Fruit fly (Drosophila melanogaster) whole organism, embryonic: Measurements from ENCODE around the gene CG15209.

Experiments
- Bteb2 ChIP-seq: fragments of 200-800 bp; sonication (Bioruptor generic); optimal IDR thresholded peaks from 2 replicates; lab custom pipeline; 2016; ENCODE audit warnings: missing biosample characterization, missing genetic modification characterization
- CG10321 ChIP-seq: fragments of 200-800 bp; sonication (Bioruptor generic); IDR thresholded peaks from 2 replicates; pipeline ENCODE4 v1.3.6; 2022; ENCODE audit warnings: missing biosample characterization, missing genetic modification characterization
- CG12219 ChIP-seq: fragments of 200-800 bp; sonication (Bioruptor generic); optimal IDR thresholded peaks from 3 replicates; lab custom pipeline; 2018; ENCODE audit warnings: missing biosample characterization, mild to moderate bottlenecking, missing genetic modification characterization
- CG12299 ChIP-seq: fragments of 200-800 bp; sonication (Bioruptor generic); optimal IDR thresholded peaks from 2 replicates; lab custom pipeline; 2018; ENCODE audit warnings: missing biosample characterization, mild to moderate bottlenecking, missing genetic modification characterization
- CG14860 ChIP-seq: fragments of 200-800 bp; sonication (Bioruptor generic); IDR thresholded peaks from 3 replicates; pipeline ENCODE4 v1.3.6; 2022; ENCODE audit warnings: missing biosample characterization, missing genetic modification characterization; ENCODE audit not compliant: partially characterized antibody
- CG17328 ChIP-seq: fragments of 200-800 bp; sonication (Bioruptor generic); IDR thresholded peaks from 2 replicates; pipeline ENCODE4 v1.3.6; 2022; ENCODE audit warnings: missing biosample characterization, missing genetic modification characterization
- CG17829 ChIP-seq: fragments of 200-800 bp; optimal IDR thresholded peaks from 2 replicates; lab custom pipeline; 2019; ENCODE audit warnings: missing biosample characterization, mild to moderate bottlenecking, missing genetic modification characterization, moderate library complexity
- CG1832 ChIP-seq: fragments of 200-800 bp; sonication (Bioruptor generic); optimal IDR thresholded peaks from 2 replicates; lab custom pipeline; 2017; ENCODE audit warnings: missing biosample characterization, mild to moderate bottlenecking, missing genetic modification characterization, inconsistent platforms
- CG2129 ChIP-seq: fragments of 200-800 bp; sonication (Bioruptor generic); IDR thresholded peaks from 2 replicates; pipeline ENCODE4 v1.3.6; 2022; ENCODE audit warnings: missing biosample characterization, missing genetic modification characterization; ENCODE audit not compliant: partially characterized antibody
- CG2678 ChIP-seq: fragments of 200-800 bp; sonication (Bioruptor generic); optimal IDR thresholded peaks from 3 replicates; lab custom pipeline; 2019; ENCODE audit warnings: missing biosample characterization, mild to moderate bottlenecking, missing genetic modification characterization, moderate library complexity
- CG2712 ChIP-seq: fragments of 200-800 bp; optimal IDR thresholded peaks from 3 replicates; lab custom pipeline; 2019; ENCODE audit warnings: missing biosample characterization, mild to moderate bottlenecking, missing genetic modification characterization, moderate library complexity
- CG3847 ChIP-seq: fragments of 200-800 bp; sonication (Bioruptor generic); IDR thresholded peaks from 2 replicates; pipeline ENCODE4 v1.3.6; 2022; ENCODE audit warnings: missing biosample characterization, missing genetic modification characterization
- CG8765 ChIP-seq: fragments of 200-800 bp; sonication (Bioruptor generic); IDR thresholded peaks from 2 replicates; pipeline ENCODE4 v1.3.6; 2022; ENCODE audit warnings: missing biosample characterization, missing genetic modification characterization
- CG8944 ChIP-seq: fragments of 200-800 bp; sonication (Bioruptor generic); optimal IDR thresholded peaks from 3 replicates; lab custom pipeline; 2016; ENCODE audit warnings: missing biosample characterization, missing genetic modification characterization
- CG9876 ChIP-seq: fragments of 200-800 bp; sonication (Bioruptor generic); optimal IDR thresholded peaks from 2 replicates; lab custom pipeline; 2016; ENCODE audit warnings: missing biosample characterization, missing genetic modification characterization
- Doc3 ChIP-seq: fragments of 200-800 bp; sonication (Bioruptor generic); IDR thresholded peaks from 3 replicates; pipeline ENCODE4 v1.3.6; 2022; ENCODE audit warnings: missing biosample characterization, missing genetic modification characterization; ENCODE audit not compliant: partially characterized antibody
- Drgx ChIP-seq: fragments of 200-800 bp; sonication (Bioruptor generic); IDR thresholded peaks from 2 replicates; pipeline ENCODE4 v1.3.6; 2022; ENCODE audit warnings: missing biosample characterization, missing genetic modification characterization
- Ets65A ChIP-seq: fragments of 200-800 bp; sonication (Bioruptor generic); peaks from one replicate; lab custom pipeline; 2016; ENCODE audit warnings: missing biosample characterization, missing genetic modification characterization
- Hr51 ChIP-seq, 2 experiments: fragments of 200-800 bp; sonication (Bioruptor generic); optimal IDR thresholded peaks; 2 replicates in 1 of 2; 3 replicates in 1 of 2; lab custom pipeline; 2016 to 2018; ENCODE audit warnings: missing biosample characterization in 2 of 2, missing genetic modification characterization in 2 of 2, mild to moderate bottlenecking in 1 of 2, moderate library complexity in 1 of 2
- Nf-YC ChIP-seq: fragments of 200-800 bp; optimal IDR thresholded peaks from 3 replicates; lab custom pipeline; 2019; ENCODE audit warnings: missing biosample characterization, mild to moderate bottlenecking, missing genetic modification characterization, moderate library complexity
- Opbp ChIP-seq: fragments of 200-800 bp; sonication (Bioruptor generic); IDR thresholded peaks from 3 replicates; pipeline ENCODE4 v1.3.6; 2022; ENCODE audit warnings: missing biosample characterization, missing genetic modification characterization; ENCODE audit not compliant: partially characterized antibody
- Sox102F ChIP-seq: fragments of 200-800 bp; sonication (Bioruptor generic); optimal IDR thresholded peaks from 2 replicates; lab custom pipeline; 2018; ENCODE audit warnings: missing biosample characterization, mild to moderate bottlenecking, missing genetic modification characterization, moderate library complexity
- Stat92E ChIP-seq, 3 experiments: fragments of >200 bp in 2 of 3; fragments of 200-800 bp in 1 of 3; sonication (Bioruptor generic) in 1 of 3; optimal IDR thresholded peaks; 2 replicates each; lab custom pipeline; 2017 to 2019; ENCODE audit warnings: missing biosample characterization in 3 of 3, missing genetic modification characterization in 3 of 3, mild to moderate bottlenecking in 1 of 3, moderate library complexity in 1 of 3
- Trl ChIP-seq, 3 experiments: fragments of >200 bp in 2 of 3; fragments of 200-800 bp in 1 of 3; sonication (Bioruptor generic) in 1 of 3; optimal IDR thresholded peaks; 2 replicates in 1 of 3; 3 replicates in 2 of 3; lab custom pipeline; 2016 to 2017; ENCODE audit warnings: missing biosample characterization in 1 of 3, missing genetic modification characterization in 1 of 3
- amos ChIP-seq: fragments of 200-800 bp; sonication (Bioruptor generic); IDR thresholded peaks from 2 replicates; pipeline ENCODE4 v1.3.6; 2022; ENCODE audit warnings: missing biosample characterization, missing genetic modification characterization; ENCODE audit not compliant: partially characterized antibody
- btn ChIP-seq: fragments of 200-800 bp; sonication (Bioruptor generic); optimal IDR thresholded peaks from 2 replicates; lab custom pipeline; 2016; ENCODE audit warnings: missing biosample characterization, missing genetic modification characterization
- chn ChIP-seq: fragments of 200-800 bp; sonication (Bioruptor generic); optimal IDR thresholded peaks from 2 replicates; lab custom pipeline; 2016; ENCODE audit warnings: missing biosample characterization, missing genetic modification characterization
- ci ChIP-seq: fragments of 200-800 bp; sonication (Bioruptor generic); IDR thresholded peaks from 3 replicates; pipeline ENCODE4 v1.3.6; 2022; ENCODE audit warnings: missing biosample characterization, missing genetic modification characterization
- crol ChIP-seq: fragments of 200-800 bp; sonication (Bioruptor generic); IDR thresholded peaks from 2 replicates; pipeline ENCODE4 v1.3.6; 2022; ENCODE audit warnings: missing biosample characterization, missing genetic modification characterization
- en ChIP-seq: fragments of 200-800 bp; sonication (Bioruptor generic); optimal IDR thresholded peaks from 2 replicates; lab custom pipeline; 2016; ENCODE audit warnings: missing biosample characterization, missing genetic modification characterization
- ewg ChIP-seq: fragments of 200-800 bp; sonication (Bioruptor generic); optimal IDR thresholded peaks from 3 replicates; lab custom pipeline; 2017; ENCODE audit warnings: mild to moderate bottlenecking, missing biosample characterization, missing genetic modification reagents, missing genetic modification characterization
- hb ChIP-seq: fragments of 200-800 bp; sonication (Bioruptor generic); IDR thresholded peaks from 3 replicates; pipeline ENCODE4 v1.3.6; 2022; ENCODE audit warnings: missing biosample characterization, missing genetic modification characterization; ENCODE audit not compliant: partially characterized antibody
- kah ChIP-seq: fragments of 200-800 bp; sonication (Bioruptor generic); optimal IDR thresholded peaks from 2 replicates; lab custom pipeline; 2018; ENCODE audit warnings: missing biosample characterization, mild to moderate bottlenecking, missing genetic modification characterization
- onecut ChIP-seq: fragments of 200-800 bp; sonication (Bioruptor generic); IDR thresholded peaks from 2 replicates; pipeline ENCODE4 v1.3.6; 2022; ENCODE audit warnings: missing biosample characterization, missing genetic modification characterization
- pros ChIP-seq: fragments of 200-800 bp; sonication (Bioruptor generic); optimal IDR thresholded peaks from 3 replicates; lab custom pipeline; 2019; ENCODE audit warnings: missing biosample characterization, mild to moderate bottlenecking, missing genetic modification characterization, moderate library complexity
- sens ChIP-seq: fragments of 200-800 bp; sonication (Bioruptor generic); peaks from one replicate; lab custom pipeline; 2016; ENCODE audit warnings: missing biosample characterization, missing genetic modification characterization
- sr ChIP-seq: fragments of 200-800 bp; sonication (Bioruptor generic); IDR thresholded peaks from 3 replicates; pipeline ENCODE4 v1.3.6; 2022; ENCODE audit warnings: missing biosample characterization, missing genetic modification characterization
- stwl ChIP-seq: fragments of 200-800 bp; sonication (Bioruptor generic); optimal IDR thresholded peaks from 3 replicates; lab custom pipeline; 2018; ENCODE audit warnings: missing biosample characterization, mild to moderate bottlenecking, missing genetic modification characterization, moderate library complexity
- z ChIP-seq: fragments of 200-800 bp; sonication (Bioruptor generic); IDR thresholded peaks from 3 replicates; pipeline ENCODE4 v1.3.6; 2022; ENCODE audit warnings: missing biosample characterization, missing genetic modification characterization

CG15209 gene

DNA sequence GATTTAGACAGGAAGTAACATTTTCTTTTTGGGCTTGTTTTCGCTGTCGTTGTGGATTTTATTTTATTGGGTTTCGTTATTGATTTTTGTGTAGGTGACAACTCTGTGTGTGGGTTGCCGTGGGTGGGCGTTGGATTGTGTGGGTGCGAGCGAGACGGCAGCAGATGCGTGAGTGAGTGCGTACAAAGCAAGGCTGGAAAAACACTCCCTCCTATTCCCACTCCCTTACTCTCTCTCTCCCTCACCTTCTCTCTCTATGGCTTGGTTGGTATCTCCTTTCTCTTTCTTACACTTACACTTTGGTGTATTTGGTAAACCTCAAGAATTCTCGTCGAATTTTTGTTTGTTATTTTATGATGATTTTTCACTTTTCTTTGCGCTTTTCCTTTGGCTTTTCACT is 19.9 kb upstream of the CG15209 start:
- TF ChIP-seq CG2129 (no peak), onecut (GFP tag; lab: Robert Waterston, UW) (peak; percentile 96), CG12299 (tag; lab: Kevin White, UChicago) (no peak), Hr51 (GFP tag; optimal IDR thresholded peaks at IDR 0.05; lab: Kevin White, UChicago) (no peak), en (no peak), pros (GFP tag; lab: Kevin White, UChicago) (peak; percentile 91), crol (GFP tag; lab: Robert Waterston, UW) (peak; percentile 57; the same call in 1 of the 2 replicates), CG9876 (no peak), Drgx (GFP tag; lab: Robert Waterston, UW) (no peak), Ets65A (GFP tag; lab: Kevin White, UChicago) (no peak), CG12219 (GFP tag; lab: Kevin White, UChicago) (no peak), Bteb2 (GFP tag; lab: Kevin White, UChicago) (no peak), CG2678 (no peak), chn (GFP tag; lab: Kevin White, UChicago) (peak; percentile 73), CG2712 (tag; lab: Kevin White, UChicago) (no peak), sens (peak; percentile 68), CG8944 (GFP tag; lab: Kevin White, UChicago) (no peak), amos (GFP tag; lab: Robert Waterston, UW) (no peak), kah (GFP tag; lab: Kevin White, UChicago) (no peak), CG1832 (GFP tag; lab: Kevin White, UChicago) (peak; percentile 80), Nf-YC (tag; lab: Kevin White, UChicago) (peak; percentile 9), ewg (GFP tag; lab: Kevin White, UChicago) (no peak), z (peak; percentile 87), Sox102F (GFP tag; lab: Kevin White, UChicago) (no peak), Doc3 (GFP tag; lab: Robert Waterston, UW) (no peak), sr (GFP tag; lab: Robert Waterston, UW) (0 out of 3 replicates have a peak, but pooled peaks have one; percentile 41), CG8765 (no peak), CG17328 (GFP tag; lab: Robert Waterston, UW) (no peak), stwl (peak; percentile 20), Opbp (GFP tag; lab: Robert Waterston, UW) (0 out of 3 replicates have a peak, but pooled peaks have one; percentile 14), Trl (optimal IDR thresholded peaks at IDR 0.05; lab: Kevin White, UChicago) (peak; percentile 29 to 57), Trl (GFP tag; optimal IDR thresholded peaks at IDR 0.05; lab: Kevin White, UChicago) (no peak), CG10321 (GFP tag; lab: Robert Waterston, UW) (peak; percentile 79), ci (GFP tag; lab: Robert Waterston, UW) (0 out of 3 replicates have a peak, but pooled peaks have one; percentile 8), btn (GFP tag; lab: Kevin White, UChicago) (no peak), CG17829 (tag; lab: Kevin White, UChicago) (no peak), Stat92E (GFP tag; optimal IDR thresholded peaks at IDR 0.05; lab: Kevin White, UChicago) (no peak), CG14860 (GFP tag; lab: Robert Waterston, UW) (no peak), hb (GFP tag; lab: Robert Waterston, UW) (no peak), CG3847 (GFP tag; lab: Robert Waterston, UW) (no peak)
